Fruit fly (Drosophila melanogaster): ENCODE measurements around the gene CG14315.
A peak's percentile ranks its signal among the peaks of the same experiment; 100 is the strongest.

Gene CG14315

DNA sequence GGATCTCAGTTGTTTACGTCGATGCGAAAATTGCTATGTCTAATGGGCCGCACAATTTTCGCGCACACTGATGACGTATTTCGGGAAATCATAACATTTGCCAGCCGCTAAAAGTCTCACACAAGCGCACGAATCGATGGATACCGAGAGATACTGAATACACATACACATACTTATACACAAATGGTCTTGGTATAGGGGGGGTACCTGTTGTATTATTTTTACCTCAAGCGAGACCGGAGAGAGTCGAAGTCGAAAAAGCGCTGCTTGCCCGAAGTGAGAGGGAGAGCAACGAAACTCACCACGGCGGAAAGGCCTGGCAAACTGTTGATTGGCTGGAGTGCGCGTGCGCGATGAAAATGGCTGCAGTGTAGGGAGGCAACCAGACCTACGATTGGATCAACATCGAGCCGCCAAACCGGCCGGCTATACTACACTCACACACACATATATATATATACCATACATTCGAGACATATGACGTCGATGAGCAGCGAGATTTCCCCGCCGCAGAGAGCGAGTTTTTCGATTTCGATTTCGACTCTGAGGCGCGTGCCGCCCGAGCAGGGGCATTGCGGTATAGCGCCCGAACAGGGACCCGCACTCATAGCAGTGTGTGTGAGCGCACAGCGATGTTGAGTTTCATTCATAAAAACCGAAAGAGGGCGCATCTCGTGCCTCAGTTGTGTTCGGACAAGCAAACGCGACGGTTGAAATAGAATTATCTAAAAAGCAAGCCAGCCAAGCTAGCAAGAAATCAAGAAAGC is 36.9 kb upstream of the CG14315 start (continued):
- no peak for TF ChIP-seq ind (GFP tag; optimal IDR thresholded peaks at IDR 0.05)
- no peak for TF ChIP-seq CG1832 (GFP tag; optimal IDR thresholded peaks at IDR 0.05)
- no peak for TF ChIP-seq Sry-δ (GFP tag; optimal IDR thresholded peaks at IDR 0.05)
- TF ChIP-seq CG10431 (GFP tag; optimal IDR thresholded peaks at IDR 0.05), result no peak
- TF ChIP-seq slbo (GFP tag; IDR thresholded peaks at IDR 0.05), result no peak
- no peak for TF ChIP-seq Atf6 (GFP tag; IDR thresholded peaks at IDR 0.05)
- no peak for TF ChIP-seq gro (GFP tag; optimal IDR thresholded peaks at IDR 0.05)
- no peak for TF ChIP-seq CG18619 (GFP tag; optimal IDR thresholded peaks at IDR 0.05)
- no peak for TF ChIP-seq CG11398 (GFP tag; optimal IDR thresholded peaks at IDR 0.05)
- TF ChIP-seq grn (GFP tag; optimal IDR thresholded peaks at IDR 0.05), result no peak
- no peak for TF ChIP-seq mam (GFP tag; optimal IDR thresholded peaks at IDR 0.05)
- no peak for TF ChIP-seq org-1 (GFP tag; optimal IDR thresholded peaks at IDR 0.05)
- no peak for TF ChIP-seq CG12219 (GFP tag; optimal IDR thresholded peaks at IDR 0.05)
- no peak for TF ChIP-seq Ptx1 (GFP tag; IDR thresholded peaks at IDR 0.05)
- peak; percentile 25; the same call in 1 of the 2 replicates for TF ChIP-seq amos (GFP tag; IDR thresholded peaks at IDR 0.05; ENCODE audit: partially characterized antibody)
- TF ChIP-seq CG10462 (GFP tag; optimal IDR thresholded peaks at IDR 0.05), result no peak
- peak; percentile 58 for TF ChIP-seq ftz-f1 (GFP tag; optimal IDR thresholded peaks at IDR 0.05)
- TF ChIP-seq CHES-1-like (GFP tag; optimal IDR thresholded peaks at IDR 0.05), result no peak
- TF ChIP-seq sens (GFP tag), result peak; percentile 81
- no peak for TF ChIP-seq MTF-1 (GFP tag; optimal IDR thresholded peaks at IDR 0.05; ENCODE audit: borderline replicate concordance)
- no peak for TF ChIP-seq Vsx1 (GFP tag; optimal IDR thresholded peaks at IDR 0.05)
- TF ChIP-seq CG1024 (GFP tag; IDR thresholded peaks at IDR 0.05), result no peak
- peak; percentile 60; the same call in 1 of the 2 replicates for TF ChIP-seq Adf1 (GFP tag; IDR thresholded peaks at IDR 0.05)
- no peak for TF ChIP-seq hth (optimal IDR thresholded peaks at IDR 0.05)
- no peak for TF ChIP-seq CG8281 (tag; optimal IDR thresholded peaks at IDR 0.05)
- TF ChIP-seq CG11696 (GFP tag; IDR thresholded peaks at IDR 0.05), result no peak
- TF ChIP-seq CG11560 (tag; IDR thresholded peaks at IDR 0.05), result no peak
- TF ChIP-seq Six4 (GFP tag; optimal IDR thresholded peaks at IDR 0.05), result no peak
- TF ChIP-seq CG43689 (GFP tag; IDR thresholded peaks at IDR 0.05), result no peak
- TF ChIP-seq al (GFP tag; IDR thresholded peaks at IDR 0.05), result no peak
- TF ChIP-seq CG10274 (GFP tag; optimal IDR thresholded peaks at IDR 0.05), result no peak
- peak; percentile 59 for TF ChIP-seq sug (tag; optimal IDR thresholded peaks at IDR 0.05)
- peak; percentile 85 for TF ChIP-seq HLHmδ (GFP tag; optimal IDR thresholded peaks at IDR 0.05)
- no peak for TF ChIP-seq CG30403 (GFP tag; optimal IDR thresholded peaks at IDR 0.05)
- 0 out of 4 replicates have a peak, but pooled peaks have one; percentile 19 for TF ChIP-seq Dll (GFP tag; IDR thresholded peaks at IDR 0.05; ENCODE audit: partially characterized antibody)
- TF ChIP-seq insv (GFP tag; optimal IDR thresholded peaks at IDR 0.05), result peak in 1 of 2 experiments; percentile 61
- no peak for TF ChIP-seq CG6683 (GFP tag; optimal IDR thresholded peaks at IDR 0.05)
- peak; percentile 80 for TF ChIP-seq nerfin-1 (tag; optimal IDR thresholded peaks at IDR 0.05)
- TF ChIP-seq CG9817 (tag; optimal IDR thresholded peaks at IDR 0.05), result no peak
- peak; percentile 13 for TF ChIP-seq NC2β (GFP tag; optimal IDR thresholded peaks at IDR 0.05)
- no peak for TF ChIP-seq Atf3 (GFP tag; optimal IDR thresholded peaks at IDR 0.05)
- TF ChIP-seq CG17328 (GFP tag; IDR thresholded peaks at IDR 0.05), result 0 out of 2 replicates have a peak, but pooled peaks have one; percentile 20
- TF ChIP-seq trem (tag; optimal IDR thresholded peaks at IDR 0.05), result no peak
- TF ChIP-seq CG12391 (tag; optimal IDR thresholded peaks at IDR 0.05), result no peak
- TF ChIP-seq CG15073 (GFP tag; optimal IDR thresholded peaks at IDR 0.05), result no peak
- peak; percentile 8 for TF ChIP-seq mirr (GFP tag; optimal IDR thresholded peaks at IDR 0.05)
- TF ChIP-seq zfh1 (GFP tag; IDR thresholded peaks at IDR 0.05), result no peak
- TF ChIP-seq CG1233 (GFP tag; optimal IDR thresholded peaks at IDR 0.05), result no peak
- no peak for TF ChIP-seq CG1647 (GFP tag; optimal IDR thresholded peaks at IDR 0.05)
- TF ChIP-seq CG17385 (GFP tag; optimal IDR thresholded peaks at IDR 0.05), result no peak

Data from whole organism, embryonic.